Fruit fly (Drosophila melanogaster): ENCODE results near the gene pum.

The pum gene

dm6 chr3R:9031797-9032418 lies 205.6 kb downstream of the pum start (continued):
- TF ChIP-seq org-1 (GFP tag; optimal IDR thresholded peaks at IDR 0.05) (peak; percentile 87), gt (GFP tag; IDR thresholded peaks at IDR 0.05) (peak; percentile 77), PHDP (tag; optimal IDR thresholded peaks at IDR 0.05) (peak; percentile 88), CG16813 (GFP tag; IDR thresholded peaks at IDR 0.05; ENCODE audit: partially characterized antibody) (no peak), CG13287 (GFP tag; IDR thresholded peaks at IDR 0.05; ENCODE audit: partially characterized antibody) (no peak), B-H2 (GFP tag; optimal IDR thresholded peaks at IDR 0.05) (no peak), gfzf (GFP tag; optimal IDR thresholded peaks at IDR 0.05) (no peak), CG14965 (GFP tag; optimal IDR thresholded peaks at IDR 0.05; ENCODE audit: borderline replicate concordance) (no peak), br (optimal IDR thresholded peaks at IDR 0.05) (no peak), Bdp1 (GFP tag; optimal IDR thresholded peaks at IDR 0.05) (peak; percentile 72), CG1602 (GFP tag; optimal IDR thresholded peaks at IDR 0.05) (peak; percentile 82), Xbp1 (GFP tag; optimal IDR thresholded peaks at IDR 0.05) (peak; percentile 86), CG5180 (GFP tag; optimal IDR thresholded peaks at IDR 0.05) (peak; percentile 59), Hr51 (GFP tag; optimal IDR thresholded peaks at IDR 0.05) (peak; percentile 72 to 91), CkIIα-i1 (GFP tag; IDR thresholded peaks at IDR 0.05) (peak; percentile 79), pfk (GFP tag; optimal IDR thresholded peaks at IDR 0.05) (no peak), pb (GFP tag; optimal IDR thresholded peaks at IDR 0.05) (peak; percentile 76), corto (GFP tag; optimal IDR thresholded peaks at IDR 0.05) (peak; percentile 95), CG15479 (GFP tag; optimal IDR thresholded peaks at IDR 0.05) (no peak), p53 (GFP tag; optimal IDR thresholded peaks at IDR 0.05) (peak; percentile 18), Hr39 (optimal IDR thresholded peaks at IDR 0.05) (no peak), Dp (GFP tag; optimal IDR thresholded peaks at IDR 0.05) (no peak), CG11456 (GFP tag; IDR thresholded peaks at IDR 0.05) (peak; percentile 91), otp (GFP tag; IDR thresholded peaks at IDR 0.05) (peak; percentile 88), HLH4C (GFP tag; IDR thresholded peaks at IDR 0.05; ENCODE audit: partially characterized antibody) (no peak), CG3407 (GFP tag; optimal IDR thresholded peaks at IDR 0.05) (peak; percentile 77), slou (GFP tag; optimal IDR thresholded peaks at IDR 0.05) (peak; percentile 28), sens (GFP tag) (peak; percentile 97), CG11504 (tag; optimal IDR thresholded peaks at IDR 0.05) (peak; percentile 92), CG14667 (GFP tag; IDR thresholded peaks at IDR 0.05) (peak; percentile 87), Mad (GFP tag; optimal IDR thresholded peaks at IDR 0.05) (peak; percentile 77), Hmr (GFP tag; optimal IDR thresholded peaks at IDR 0.05) (peak; percentile 87), CG11085 (GFP tag; IDR thresholded peaks at IDR 0.05) (peak; percentile 74), CG16863 (GFP tag; optimal IDR thresholded peaks at IDR 0.05) (peak; percentile 75), BEAF-32 (GFP tag; optimal IDR thresholded peaks at IDR 0.05) (no peak), CG10543 (GFP tag; optimal IDR thresholded peaks at IDR 0.05) (no peak), Taf1 (GFP tag; IDR thresholded peaks at IDR 0.05) (peak; percentile 74), ara (GFP tag; IDR thresholded peaks at IDR 0.05) (peak; percentile 88), luna (GFP tag; optimal IDR thresholded peaks at IDR 0.05) (peak; percentile 42), Dip3 (GFP tag; optimal IDR thresholded peaks at IDR 0.05) (peak; percentile 88), Nf-YA (GFP tag; IDR thresholded peaks at IDR 0.05) (peak; percentile 84), Chrac-16 (GFP tag; optimal IDR thresholded peaks at IDR 0.05) (peak; percentile 82), Rfx (GFP tag; IDR thresholded peaks at IDR 0.05) (peak; percentile 88), CG17829 (tag; optimal IDR thresholded peaks at IDR 0.05) (peak; percentile 83), CG4820 (GFP tag; optimal IDR thresholded peaks at IDR 0.05) (peak; percentile 83), Myb (GFP tag; optimal IDR thresholded peaks at IDR 0.05) (peak; percentile 61), sens-2 (GFP tag; IDR thresholded peaks at IDR 0.05) (peak; percentile 83), grau (tag; optimal IDR thresholded peaks at IDR 0.05) (peak; percentile 84), vfl (GFP tag; optimal IDR thresholded peaks at IDR 0.05) (peak; percentile 80), CG10274 (GFP tag; optimal IDR thresholded peaks at IDR 0.05) (peak; percentile 69), sug (tag; optimal IDR thresholded peaks at IDR 0.05) (peak; percentile 36)
